Fruit fly (Drosophila melanogaster): Measurements from ENCODE around the gene CG14710.

CG14710 gene

dm6 chr3R:11619709-11620409, at the start of gene CG14710, which contains the start of gene Jupiter (continued):
- TF ChIP-seq CG17361 (GFP tag; IDR thresholded peaks at IDR 0.05) (peak; percentile 39; the same call in 1 of the 3 replicates), CG2120 (GFP tag; optimal IDR thresholded peaks at IDR 0.05) (peak; percentile 90), prd (optimal IDR thresholded peaks at IDR 0.05) (no peak), prd (GFP tag; IDR thresholded peaks at IDR 0.05) (peak; percentile 84), phol (tag; optimal IDR thresholded peaks at IDR 0.05) (peak; percentile 80), ftz-f1 (GFP tag; optimal IDR thresholded peaks at IDR 0.05) (peak; percentile 48), CG2129 (GFP tag; IDR thresholded peaks at IDR 0.05; ENCODE audit: partially characterized antibody) (no peak), CG12236 (GFP tag; optimal IDR thresholded peaks at IDR 0.05) (peak; percentile 31), D19A (tag; optimal IDR thresholded peaks at IDR 0.05) (peak; percentile 23), sens (GFP tag) (peak; percentile 97), HHEX (GFP tag; optimal IDR thresholded peaks at IDR 0.05) (no peak), zfh1 (GFP tag; IDR thresholded peaks at IDR 0.05) (peak; percentile 83), sc (optimal IDR thresholded peaks at IDR 0.05) (no peak), sc (GFP tag; optimal IDR thresholded peaks at IDR 0.05) (no peak), seq (GFP tag; IDR thresholded peaks at IDR 0.05) (no peak), cg (GFP tag; optimal IDR thresholded peaks at IDR 0.05) (peak; percentile 78), Hr39 (optimal IDR thresholded peaks at IDR 0.05) (no peak), slou (GFP tag; optimal IDR thresholded peaks at IDR 0.05) (peak; percentile 62), CG4707 (GFP tag; optimal IDR thresholded peaks at IDR 0.05) (no peak), D19B (GFP tag; optimal IDR thresholded peaks at IDR 0.05) (no peak), CoRest (tag; optimal IDR thresholded peaks at IDR 0.05) (peak; percentile 79), CG11695 (GFP tag; IDR thresholded peaks at IDR 0.05) (no peak), al (GFP tag; IDR thresholded peaks at IDR 0.05) (peak; percentile 50; the same call in 1 of the 2 replicates), bowl (GFP tag; IDR thresholded peaks at IDR 0.05) (no peak), Ada2b (GFP tag; IDR thresholded peaks at IDR 0.05) (0 out of 2 replicates have a peak, but pooled peaks have one; percentile 14), CG1024 (GFP tag; IDR thresholded peaks at IDR 0.05) (peak; percentile 38; the same call in 1 of the 2 replicates), pfk (GFP tag; optimal IDR thresholded peaks at IDR 0.05) (peak; percentile 39), CG12744 (GFP tag; optimal IDR thresholded peaks at IDR 0.05) (peak; percentile 58), Ptx1 (GFP tag; IDR thresholded peaks at IDR 0.05) (peak; percentile 82), grau (tag; optimal IDR thresholded peaks at IDR 0.05) (peak; percentile 65), Doc3 (GFP tag; IDR thresholded peaks at IDR 0.05; ENCODE audit: partially characterized antibody) (no peak), CG6654 (GFP tag; optimal IDR thresholded peaks at IDR 0.05) (no peak), CG2875 (GFP tag; optimal IDR thresholded peaks at IDR 0.05) (no peak), CG13287 (GFP tag; IDR thresholded peaks at IDR 0.05; ENCODE audit: partially characterized antibody) (peak; percentile 57; the same call in 1 of the 2 replicates), Ets65A (GFP tag) (peak; percentile 98), CG16815 (GFP tag; optimal IDR thresholded peaks at IDR 0.05) (peak; percentile 36), pnt (GFP tag; optimal IDR thresholded peaks at IDR 0.05) (peak; percentile 87), Aef1 (GFP tag; IDR thresholded peaks at IDR 0.05) (peak; percentile 77), mam (GFP tag; optimal IDR thresholded peaks at IDR 0.05) (peak; percentile 89), CG6272 (GFP tag; IDR thresholded peaks at IDR 0.05) (peak; percentile 78), CG7556 (GFP tag; optimal IDR thresholded peaks at IDR 0.05) (peak; percentile 21), Adf1 (GFP tag; IDR thresholded peaks at IDR 0.05) (peak; percentile 23; the same call in 1 of the 2 replicates), ssp (GFP tag; IDR thresholded peaks at IDR 0.05) (peak; percentile 73), NFAT (GFP tag; IDR thresholded peaks at IDR 0.05) (peak; percentile 88), btn (GFP tag; optimal IDR thresholded peaks at IDR 0.05) (peak; percentile 29), Nf-YA (GFP tag; IDR thresholded peaks at IDR 0.05) (no peak), sima (GFP tag; optimal IDR thresholded peaks at IDR 0.05) (no peak), CG9215 (GFP tag; IDR thresholded peaks at IDR 0.05) (peak; percentile 63), nerfin-2 (GFP tag; IDR thresholded peaks at IDR 0.05; ENCODE audit: partially characterized antibody) (no peak), CG18476 (GFP tag; optimal IDR thresholded peaks at IDR 0.05) (no peak), salm (tag; optimal IDR thresholded peaks at IDR 0.05) (no peak)
